Worm (Caenorhabditis elegans) whole organism, early embryonic: Measurements from ENCODE around the gene F20D1.3.
"Not testable (repeated sequence)": the region's sequence is repeated elsewhere in the genome, so short reads cannot be mapped to it uniquely, and the experiment has no call there.

Experiments
- B0310.2 ChIP-seq: sonication (generic microtip); optimal IDR thresholded peaks from 2 replicates; lab custom pipeline; 2016; ENCODE audit warnings: mild to moderate bottlenecking, missing genetic modification characterization, missing compliant biosample characterization
- F13C5.2 ChIP-seq: sonication (generic microtip); optimal IDR thresholded peaks from 2 replicates; lab custom pipeline; 2017; ENCODE audit warnings: mild to moderate bottlenecking, missing genetic modification characterization, inconsistent platforms, missing compliant biosample characterization
- aly-1 ChIP-seq: sonication (generic microtip); optimal IDR thresholded peaks from 2 replicates; lab custom pipeline; 2016; ENCODE audit warnings: missing genetic modification characterization, missing compliant biosample characterization
- ama-1 ChIP-seq: fragments of 150-350 bp; optimal IDR thresholded peaks from 2 replicates; lab custom pipeline; 2014
- ceh-13 ChIP-seq: fragments of 200-800 bp; sonication (Bioruptor generic); optimal IDR thresholded peaks from 2 replicates; lab custom pipeline; 2018; ENCODE audit warnings: mild to moderate bottlenecking, missing genetic modification characterization, missing compliant biosample characterization
- ceh-36 ChIP-seq: sonication (generic microtip); optimal IDR thresholded peaks from 2 replicates; lab custom pipeline; 2016; ENCODE audit warnings: missing genetic modification characterization, inconsistent platforms, missing compliant biosample characterization
- ets-7 ChIP-seq: sonication (generic microtip); optimal IDR thresholded peaks from 2 replicates; lab custom pipeline; 2016; ENCODE audit warnings: missing genotype, missing genetic modification characterization, missing compliant biosample characterization
- flt-1 ChIP-seq: fragments of 200-800 bp; sonication (Bioruptor generic); IDR thresholded peaks from 2 replicates; pipeline ENCODE4 v1.3.6; 2022; ENCODE audit warnings: missing genetic modification characterization, missing compliant biosample characterization
- hmbx-1 ChIP-seq: sonication (generic microtip); optimal IDR thresholded peaks from 2 replicates; lab custom pipeline; 2016; ENCODE audit warnings: mild to moderate bottlenecking, missing genetic modification characterization, missing compliant biosample characterization
- hmg-4 ChIP-seq: fragments of 200-800 bp; sonication (Bioruptor generic); optimal IDR thresholded peaks from 2 replicates; lab custom pipeline; 2018; ENCODE audit warnings: mild to moderate bottlenecking, missing genetic modification characterization, missing compliant biosample characterization
- hnd-1 ChIP-seq: sonication (generic microtip); optimal IDR thresholded peaks from 2 replicates; lab custom pipeline; 2016; ENCODE audit warnings: missing genetic modification characterization, missing compliant biosample characterization
- pes-1 ChIP-seq: fragments of 200-800 bp; sonication (Bioruptor generic); IDR thresholded peaks from 2 replicates; pipeline ENCODE4 v1.3.6; 2022; ENCODE audit warnings: missing genetic modification reagents, missing genetic modification characterization, missing compliant biosample characterization
- scrt-1 ChIP-seq: fragments of 200-800 bp; sonication (Bioruptor generic); IDR thresholded peaks from 2 replicates; pipeline ENCODE4 v1.3.6; 2022; ENCODE audit warnings: missing genetic modification characterization, missing compliant biosample characterization
- sea-1 ChIP-seq: fragments of 200-800 bp; sonication (Bioruptor generic); conservative IDR thresholded peaks from 2 replicates; pipeline ENCODE4 v1.3.6; 2022; ENCODE audit warnings: missing genetic modification characterization, missing compliant biosample characterization
- tbx-11 ChIP-seq: fragments of 200-800 bp; sonication (Bioruptor generic); IDR thresholded peaks from 2 replicates; pipeline ENCODE4 v1.3.6; 2022; ENCODE audit warnings: missing genetic modification characterization, missing compliant biosample characterization
- tbx-37 ChIP-seq: fragments of 200-800 bp; sonication (Bioruptor generic); conservative IDR thresholded peaks from 2 replicates; pipeline ENCODE4 v1.3.6; 2022; ENCODE audit warnings: missing genetic modification reagents, missing genetic modification characterization, missing compliant biosample characterization
- tra-4 ChIP-seq: sonication (generic microtip); optimal IDR thresholded peaks from 2 replicates; lab custom pipeline; 2017; ENCODE audit warnings: missing genetic modification characterization, missing compliant biosample characterization

Gene F20D1.3

ce11 chrX:14962456-14962855 is 13.5 kb upstream of the F20D1.3 start, which contains the start of gene rgs-10:
Gene rgs-10, plus strand, starts transcription at chrX:14962756.
- TF ChIP-seq flt-1 (GFP tag; lab: Robert Waterston, UW) (no peak), ama-1 (lab: Kevin White, UChicago) (no peak), hmg-4 (GFP tag; lab: Kevin White, UChicago) (no peak), B0310.2 (no peak), ets-7 (tag; lab: Kevin White, UChicago) (no peak), pes-1 (GFP tag; lab: Robert Waterston, UW) (no peak), aly-1 (tag; lab: Kevin White, UChicago) (no peak), tbx-11 (GFP tag; lab: Robert Waterston, UW) (no peak), tbx-37 (GFP tag; lab: Robert Waterston, UW) (no peak)

ce11 chrX:14964253-14964652 is 11.7 kb upstream of the F20D1.3 start, which contains the start of gene rgs-11:
Gene rgs-11, plus strand, starts transcription at chrX:14964553.
- TF ChIP-seq flt-1 (GFP tag; lab: Robert Waterston, UW) = no peak
- TF ChIP-seq tbx-11 (GFP tag; lab: Robert Waterston, UW) = no peak
- TF ChIP-seq hmbx-1 = no peak
- no peak for TF ChIP-seq scrt-1 (GFP tag; lab: Robert Waterston, UW)
- no peak for TF ChIP-seq ceh-13

ce11 chrX:14965761-14966160 is 10.2 kb upstream of the F20D1.3 start, which contains the start of gene F45B8.5:
Gene F45B8.5, plus strand, starts transcription at chrX:14966061.
- TF ChIP-seq hnd-1 (no peak), ama-1 (lab: Kevin White, UChicago) (no peak), pes-1 (GFP tag; lab: Robert Waterston, UW) (no peak), scrt-1 (GFP tag; lab: Robert Waterston, UW) (no peak), hmbx-1 (no peak), flt-1 (GFP tag; lab: Robert Waterston, UW) (no peak), ceh-36 (tag; lab: Kevin White, UChicago) (no peak), F13C5.2 (tag; lab: Kevin White, UChicago) (no peak), tbx-11 (GFP tag; lab: Robert Waterston, UW) (no peak), tra-4 (tag; lab: Kevin White, UChicago) (no peak), ets-7 (tag; lab: Kevin White, UChicago) (no peak), sea-1 (GFP tag; lab: Robert Waterston, UW) (no peak), B0310.2 (no peak), hmg-4 (GFP tag; lab: Kevin White, UChicago) (no peak), tbx-37 (GFP tag; lab: Robert Waterston, UW) (no peak), aly-1 (tag; lab: Kevin White, UChicago) (no peak)

ce11 chrX:14966515-14966914 is 9.4 kb upstream of the F20D1.3 start, which contains the start of gene F20D1.22:
Gene F20D1.22, plus strand, starts transcription at chrX:14966815.
- TF ChIP-seq scrt-1 (GFP tag; lab: Robert Waterston, UW); hnd-1; ama-1 (lab: Kevin White, UChicago): not testable (repeated sequence)

- TF ChIP-seq sea-1 (GFP tag; lab: Robert Waterston, UW) = no peak
Measured at ce11 chrX:14969615-14970014, 6.3 kb upstream of the F20D1.3 start.

ce11 chrX:14970221-14970801 is 5.6 kb upstream of the F20D1.3 start, which contains the start of the genes flwr-1 and tbc-1:
Gene flwr-1, minus strand, starts transcription at chrX:14970271.
Gene tbc-1, plus strand, starts transcription at chrX:14970751.
- TF ChIP-seq hnd-1 (no peak), F13C5.2 (tag; lab: Kevin White, UChicago) (peak; percentile 17)

ce11 chrX:14973085-14973484 is 2.8 kb upstream of the F20D1.3 start:
- TF ChIP-seq ceh-13 (no peak), ama-1 (lab: Kevin White, UChicago) (no peak), tbx-37 (GFP tag; lab: Robert Waterston, UW) (no peak), hmg-4 (GFP tag; lab: Kevin White, UChicago) (no peak), hmbx-1 (no peak), pes-1 (GFP tag; lab: Robert Waterston, UW) (no peak), tra-4 (tag; lab: Kevin White, UChicago) (no peak), scrt-1 (GFP tag; lab: Robert Waterston, UW) (no peak)

- TF ChIP-seq tbx-37 (GFP tag; lab: Robert Waterston, UW) (no peak), ceh-36 (tag; lab: Kevin White, UChicago) (no peak), sea-1 (GFP tag; lab: Robert Waterston, UW) (no peak), aly-1 (tag; lab: Kevin White, UChicago) (no peak), tbx-11 (GFP tag; lab: Robert Waterston, UW) (no peak), tra-4 (tag; lab: Kevin White, UChicago) (no peak), flt-1 (GFP tag; lab: Robert Waterston, UW) (no peak)
Measured at ce11 chrX:14976840-14977534, 1.1 kb downstream of the F20D1.3 start.
